Fruit fly (Drosophila melanogaster) whole organism, embryonic: ENCODE measurements around the gene Lmpt.
A peak's percentile ranks its signal among the peaks of the same experiment; 100 is the strongest.

Experiments
- Atf-2 ChIP-seq: fragments of 200-800 bp; sonication (Bioruptor generic); optimal IDR thresholded peaks from 2 replicates; lab custom pipeline; 2016; ENCODE audit warnings: missing biosample characterization, missing genetic modification characterization
- Bdp1 ChIP-seq: fragments of 200-800 bp; sonication (Bioruptor generic); optimal IDR thresholded peaks from 3 replicates; lab custom pipeline; 2016; ENCODE audit warnings: missing biosample characterization, missing genetic modification characterization
- CG12744 ChIP-seq: fragments of 200-800 bp; sonication (Bioruptor generic); optimal IDR thresholded peaks from 2 replicates; lab custom pipeline; 2016; ENCODE audit warnings: missing biosample characterization, missing genetic modification characterization
- CG15011 ChIP-seq: fragments of 200-800 bp; sonication (Bioruptor generic); optimal IDR thresholded peaks from 3 replicates; lab custom pipeline; 2018; ENCODE audit warnings: missing biosample characterization, mild to moderate bottlenecking, missing genetic modification characterization
- CG17359 ChIP-seq: fragments of 200-800 bp; sonication (Bioruptor generic); optimal IDR thresholded peaks from 3 replicates; lab custom pipeline; 2018; ENCODE audit warnings: missing biosample characterization, mild to moderate bottlenecking, missing genetic modification characterization, moderate library complexity
- CG17612 ChIP-seq: fragments of 200-800 bp; sonication (Bioruptor generic); IDR thresholded peaks from 2 replicates; pipeline ENCODE4 v1.3.6; 2022; ENCODE audit warnings: missing biosample characterization, missing genetic modification characterization
- CG2875 ChIP-seq: fragments of 200-800 bp; sonication (Bioruptor generic); optimal IDR thresholded peaks from 2 replicates; lab custom pipeline; 2017; ENCODE audit warnings: missing biosample characterization, mild to moderate bottlenecking, missing genetic modification characterization, missing genetic modification reagents
- CG32767 ChIP-seq: fragments of 200-800 bp; sonication (Bioruptor generic); IDR thresholded peaks from 2 replicates; pipeline ENCODE4 v1.3.6; 2022; ENCODE audit warnings: missing biosample characterization, missing genetic modification characterization
- CG3995 ChIP-seq: fragments of 200-800 bp; sonication (Bioruptor generic); optimal IDR thresholded peaks from 3 replicates; lab custom pipeline; 2016; ENCODE audit warnings: missing biosample characterization, missing genetic modification characterization
- CG4360 ChIP-seq: fragments of 200-800 bp; sonication (Bioruptor generic); IDR thresholded peaks from 2 replicates; pipeline ENCODE4 v1.3.6; 2022; ENCODE audit warnings: missing biosample characterization, missing genetic modification characterization
- CG4854 ChIP-seq: fragments of 200-800 bp; sonication (Bioruptor generic); optimal IDR thresholded peaks from 2 replicates; lab custom pipeline; 2016; ENCODE audit warnings: missing biosample characterization, missing genetic modification characterization, inconsistent platforms
- CG6689 ChIP-seq: fragments of 200-800 bp; sonication (Bioruptor generic); IDR thresholded peaks from 2 replicates; pipeline ENCODE4 v1.3.6; 2022; ENCODE audit warnings: missing biosample characterization, missing genetic modification characterization
- CkIIα-i1 ChIP-seq: fragments of 200-800 bp; sonication (Bioruptor generic); IDR thresholded peaks from 2 replicates; pipeline ENCODE4 v1.3.6; 2022; ENCODE audit warnings: missing biosample characterization, missing genetic modification characterization
- Gsc ChIP-seq: fragments of 200-800 bp; sonication (Bioruptor generic); IDR thresholded peaks from 2 replicates; pipeline ENCODE4 v1.3.6; 2022; ENCODE audit warnings: missing biosample characterization, missing genetic modification characterization
- Hey ChIP-seq: fragments of 200-800 bp; sonication (Bioruptor generic); optimal IDR thresholded peaks from 3 replicates; lab custom pipeline; 2018; ENCODE audit warnings: missing biosample characterization, mild to moderate bottlenecking, missing genetic modification characterization
- HmgZ ChIP-seq: fragments of 200-800 bp; sonication (Bioruptor generic); optimal IDR thresholded peaks from 2 replicates; lab custom pipeline; 2018; ENCODE audit warnings: missing biosample characterization, mild to moderate bottlenecking, missing genetic modification characterization
- Hmr ChIP-seq: fragments of 200-800 bp; sonication (Bioruptor generic); optimal IDR thresholded peaks from 3 replicates; lab custom pipeline; 2017; ENCODE audit warnings: mild to moderate bottlenecking, missing biosample characterization, missing genetic modification reagents, missing genetic modification characterization
- Hr51 ChIP-seq, 2 experiments: fragments of 200-800 bp; sonication (Bioruptor generic); optimal IDR thresholded peaks; 2 replicates in 1 of 2; 3 replicates in 1 of 2; lab custom pipeline; 2016 to 2018; ENCODE audit warnings: missing biosample characterization in 2 of 2, missing genetic modification characterization in 2 of 2, mild to moderate bottlenecking in 1 of 2, moderate library complexity in 1 of 2
- Kr ChIP-seq: fragments of 200-800 bp; sonication (Bioruptor generic); optimal IDR thresholded peaks from 2 replicates; lab custom pipeline; 2017; ENCODE audit warnings: missing biosample characterization, mild to moderate bottlenecking, missing genetic modification characterization
- MESR4 ChIP-seq: fragments of 200-800 bp; sonication (Bioruptor generic); optimal IDR thresholded peaks from 2 replicates; lab custom pipeline; 2018; ENCODE audit warnings: missing biosample characterization, mild to moderate bottlenecking, missing genetic modification characterization, moderate library complexity
- Meics ChIP-seq: fragments of 200-800 bp; sonication (Bioruptor generic); optimal IDR thresholded peaks from 2 replicates; lab custom pipeline; 2017; ENCODE audit warnings: missing biosample characterization, mild to moderate bottlenecking, missing genetic modification characterization
- Mes4 ChIP-seq: fragments of 200-800 bp; sonication (Bioruptor generic); optimal IDR thresholded peaks from 2 replicates; lab custom pipeline; 2016; ENCODE audit warnings: missing biosample characterization, missing genetic modification characterization
- Myb ChIP-seq: fragments of 200-800 bp; sonication (Bioruptor generic); optimal IDR thresholded peaks from 2 replicates; lab custom pipeline; 2016; ENCODE audit warnings: missing biosample characterization, missing genetic modification characterization
- NC2β ChIP-seq: fragments of 200-800 bp; sonication (Bioruptor generic); optimal IDR thresholded peaks from 2 replicates; lab custom pipeline; 2016; ENCODE audit warnings: missing biosample characterization, missing genetic modification characterization
- Pdp1 ChIP-seq, 2 experiments: fragments of 200-800 bp; sonication (Bioruptor generic); optimal IDR thresholded peaks; 3 replicates each; lab custom pipeline; 2016; ENCODE audit warnings: missing biosample characterization in 2 of 2, missing genetic modification characterization in 2 of 2, mild to moderate bottlenecking in 1 of 2, moderate library complexity in 1 of 2
- Sox102F ChIP-seq: fragments of 200-800 bp; sonication (Bioruptor generic); optimal IDR thresholded peaks from 2 replicates; lab custom pipeline; 2018; ENCODE audit warnings: missing biosample characterization, mild to moderate bottlenecking, missing genetic modification characterization, moderate library complexity
- TFAM ChIP-seq: fragments of 200-800 bp; sonication (Bioruptor generic); optimal IDR thresholded peaks from 2 replicates; lab custom pipeline; 2017; ENCODE audit warnings: missing biosample characterization, missing genetic modification characterization, inconsistent platforms
- Xbp1 ChIP-seq: fragments of 200-800 bp; sonication (Bioruptor generic); optimal IDR thresholded peaks from 3 replicates; lab custom pipeline; 2016; ENCODE audit warnings: missing biosample characterization, mild to moderate bottlenecking, missing genetic modification characterization
- ab ChIP-seq: fragments of 200-800 bp; sonication (Bioruptor generic); optimal IDR thresholded peaks from 2 replicates; lab custom pipeline; 2016; ENCODE audit warnings: missing biosample characterization, missing genetic modification characterization
- bsh ChIP-seq, 2 experiments: fragments of 200-800 bp; sonication (Bioruptor generic); optimal IDR thresholded peaks; 2 replicates each; lab custom pipeline; 2017 to 2018; ENCODE audit warnings: mild to moderate bottlenecking in 2 of 2, missing biosample characterization in 2 of 2, missing genetic modification characterization in 2 of 2, moderate library complexity in 1 of 2
- chn ChIP-seq: fragments of 200-800 bp; sonication (Bioruptor generic); optimal IDR thresholded peaks from 2 replicates; lab custom pipeline; 2016; ENCODE audit warnings: missing biosample characterization, missing genetic modification characterization
- cwo ChIP-seq: fragments of 200-800 bp; sonication (Bioruptor generic); optimal IDR thresholded peaks from 3 replicates; lab custom pipeline; 2017; ENCODE audit warnings: missing biosample characterization, missing genetic modification characterization, mild to moderate bottlenecking, moderate library complexity, missing genetic modification reagents
- dm ChIP-seq: fragments of 200-800 bp; sonication (Bioruptor generic); optimal IDR thresholded peaks from 3 replicates; lab custom pipeline; 2016; ENCODE audit warnings: missing biosample characterization, missing genetic modification characterization
- eyg ChIP-seq: fragments of 200-800 bp; sonication (Bioruptor generic); optimal IDR thresholded peaks from 3 replicates; lab custom pipeline; 2016; ENCODE audit warnings: missing biosample characterization, missing genetic modification characterization
- fru ChIP-seq: fragments of >200 bp; optimal IDR thresholded peaks from 2 replicates; lab custom pipeline; 2017
- gcm ChIP-seq: fragments of 200-800 bp; sonication (Bioruptor generic); optimal IDR thresholded peaks from 2 replicates; lab custom pipeline; 2019; ENCODE audit warnings: missing biosample characterization, mild to moderate bottlenecking, missing genetic modification characterization, moderate library complexity
- inv ChIP-seq: fragments of 200-800 bp; sonication (Bioruptor generic); IDR thresholded peaks from 2 replicates; pipeline ENCODE4 v1.3.6; 2022; ENCODE audit warnings: missing biosample characterization, missing genetic modification characterization; ENCODE audit not compliant: partially characterized antibody
- kah ChIP-seq: fragments of 200-800 bp; sonication (Bioruptor generic); optimal IDR thresholded peaks from 2 replicates; lab custom pipeline; 2018; ENCODE audit warnings: missing biosample characterization, mild to moderate bottlenecking, missing genetic modification characterization
- lbe ChIP-seq: fragments of 200-800 bp; sonication (Bioruptor generic); optimal IDR thresholded peaks from 2 replicates; lab custom pipeline; 2016; ENCODE audit warnings: missing biosample characterization, mild to moderate bottlenecking, missing genetic modification characterization
- lola ChIP-seq, 3 experiments: fragments of >200 bp in 2 of 3; fragments of 200-800 bp in 1 of 3; sonication (Bioruptor generic) in 1 of 3; optimal IDR thresholded peaks; 2 replicates each; lab custom pipeline; 2017 to 2019; ENCODE audit warnings: missing biosample characterization in 3 of 3, missing genetic modification characterization in 3 of 3, mild to moderate bottlenecking in 1 of 3, moderate library complexity in 1 of 3
- lov ChIP-seq, 2 experiments: fragments of 200-800 bp in 1 of 2; fragments of >200 bp in 1 of 2; sonication (Bioruptor generic) in 1 of 2; IDR thresholded peaks in 1 of 2; optimal IDR thresholded peaks in 1 of 2; 2 replicates in 1 of 2; 3 replicates in 1 of 2; pipeline versions ENCODE4 v1.3.6 to Lab custom; 2017 to 2022; ENCODE audit warnings: missing biosample characterization in 1 of 2, missing genetic modification characterization in 1 of 2
- nom ChIP-seq: fragments of 200-800 bp; sonication (Bioruptor generic); optimal IDR thresholded peaks from 2 replicates; lab custom pipeline; 2017; ENCODE audit warnings: missing biosample characterization, missing genetic modification characterization, mild to moderate bottlenecking, moderate library complexity, missing genetic modification reagents
- pho ChIP-seq: fragments of 200-800 bp; sonication (Bioruptor generic); optimal IDR thresholded peaks from 2 replicates; lab custom pipeline; 2016; ENCODE audit warnings: missing biosample characterization, missing genetic modification characterization
- prd ChIP-seq, 3 experiments: fragments of >200 bp in 2 of 3; fragments of 200-800 bp in 1 of 3; sonication (Bioruptor generic) in 1 of 3; optimal IDR thresholded peaks in 2 of 3; IDR thresholded peaks in 1 of 3; 2 replicates in 2 of 3; 3 replicates in 1 of 3; pipeline versions ENCODE4 v1.3.6 to Lab custom; 2017 to 2022; ENCODE audit warnings: missing biosample characterization in 1 of 3, missing genetic modification characterization in 1 of 3
- pros ChIP-seq: fragments of 200-800 bp; sonication (Bioruptor generic); optimal IDR thresholded peaks from 3 replicates; lab custom pipeline; 2019; ENCODE audit warnings: missing biosample characterization, mild to moderate bottlenecking, missing genetic modification characterization, moderate library complexity
- sna ChIP-seq: fragments of 200-800 bp; sonication (Bioruptor generic); IDR thresholded peaks from 2 replicates; pipeline ENCODE4 v1.3.6; 2022; ENCODE audit warnings: missing biosample characterization, missing genetic modification characterization; ENCODE audit not compliant: partially characterized antibody
- sqz ChIP-seq: fragments of 200-800 bp; sonication (Bioruptor generic); optimal IDR thresholded peaks from 3 replicates; lab custom pipeline; 2018; ENCODE audit warnings: missing biosample characterization, mild to moderate bottlenecking, missing genetic modification characterization

Gene Lmpt

DNA sequence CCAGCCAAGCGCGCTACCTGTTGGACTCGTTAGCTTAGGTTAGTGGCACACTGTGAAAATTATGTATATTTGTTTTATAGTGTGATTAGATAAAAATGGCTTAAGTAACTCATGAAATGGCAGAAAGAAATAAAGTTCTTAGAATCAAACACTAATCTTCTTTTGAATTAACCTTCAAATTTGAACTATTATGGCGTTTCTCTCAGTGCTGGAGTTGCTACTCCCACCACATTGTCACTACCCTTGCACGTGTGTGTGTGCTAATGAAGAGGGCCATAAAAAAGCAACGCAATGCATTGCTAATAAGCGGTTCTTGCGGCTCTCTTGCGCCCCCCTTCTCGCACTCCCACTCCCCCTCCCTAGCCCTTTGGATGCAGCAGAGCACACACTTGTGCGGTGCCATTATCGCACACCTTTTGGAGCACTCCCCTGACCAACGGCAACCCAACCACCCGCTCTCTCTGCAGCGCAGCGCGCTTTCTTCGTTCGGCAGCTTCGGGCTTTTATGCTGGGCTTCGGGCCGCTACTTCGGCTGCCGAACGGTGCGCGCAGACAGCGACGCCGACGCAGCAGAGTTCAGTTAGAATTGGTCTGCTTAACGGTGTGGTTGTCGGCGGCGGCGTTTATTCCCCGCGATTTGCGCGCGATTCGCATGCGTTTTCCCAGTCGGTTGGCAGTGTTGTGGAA is 25.7 kb downstream of the Lmpt start (continued):
- peak; percentile 81 for TF ChIP-seq cwo
- TF ChIP-seq NC2β (GFP tag; lab: Kevin White, UChicago) = peak; percentile 89
- no peak for TF ChIP-seq inv (GFP tag; lab: Robert Waterston, UW)
- TF ChIP-seq pho (GFP tag; lab: Kevin White, UChicago) = peak; percentile 64
- TF ChIP-seq HmgZ = peak; percentile 62
- peak; percentile 66 for TF ChIP-seq TFAM (GFP tag; lab: Kevin White, UChicago)
- peak; percentile 23 for TF ChIP-seq MESR4 (GFP tag; lab: Kevin White, UChicago)
- peak; percentile 74 for TF ChIP-seq kah (GFP tag; lab: Kevin White, UChicago)
- peak; percentile 70; the same call in 1 of the 2 replicates for TF ChIP-seq CkIIα-i1 (GFP tag; lab: Robert Waterston, UW)
- peak; percentile 54 for TF ChIP-seq Hey (tag; lab: Kevin White, UChicago)
- TF ChIP-seq Atf-2 (GFP tag; lab: Kevin White, UChicago) = peak; percentile 88
- peak; percentile 68 for TF ChIP-seq CG4854
- TF ChIP-seq CG3995 (GFP tag; lab: Kevin White, UChicago) = no peak
- TF ChIP-seq Meics (GFP tag; lab: Kevin White, UChicago) = peak; percentile 73
- TF ChIP-seq ab = peak; percentile 34
- peak; percentile 66 for TF ChIP-seq Hmr
- TF ChIP-seq chn (GFP tag; lab: Kevin White, UChicago) = peak; percentile 82
- peak; percentile 88 for TF ChIP-seq gcm
- TF ChIP-seq Hr51 (GFP tag; optimal IDR thresholded peaks at IDR 0.05; lab: Kevin White, UChicago) = peak; percentile 72 to 91
- peak; percentile 89 for TF ChIP-seq eyg (GFP tag; lab: Kevin White, UChicago)
- no peak for TF ChIP-seq sna (GFP tag; lab: Robert Waterston, UW)
- TF ChIP-seq CG17359 (tag; lab: Kevin White, UChicago) = peak; percentile 93
- TF ChIP-seq CG15011 (GFP tag; lab: Kevin White, UChicago) = peak; percentile 76
- TF ChIP-seq dm (GFP tag; lab: Kevin White, UChicago) = peak; percentile 84
- TF ChIP-seq CG2875 = peak; percentile 91
- TF ChIP-seq Sox102F (GFP tag; lab: Kevin White, UChicago) = peak; percentile 95
- peak; percentile 84 for TF ChIP-seq Gsc (GFP tag; lab: Robert Waterston, UW)
- peak; percentile 92 for TF ChIP-seq pros
- TF ChIP-seq sqz (GFP tag; lab: Kevin White, UChicago) = peak; percentile 84
- TF ChIP-seq Kr = no peak
- peak; percentile 43 for TF ChIP-seq CG17612 (GFP tag; lab: Robert Waterston, UW)
- peak; percentile 89 for TF ChIP-seq Mes4 (GFP tag; lab: Kevin White, UChicago)
- TF ChIP-seq fru = no peak
- no peak for TF ChIP-seq prd (optimal IDR thresholded peaks at IDR 0.05; lab: Kevin White, UChicago)
- peak; percentile 93 for TF ChIP-seq prd (GFP tag; IDR thresholded peaks at IDR 0.05; lab: Robert Waterston, UW)
- peak; percentile 54 for TF ChIP-seq CG12744
- TF ChIP-seq lbe = no peak
- peak; percentile 92 for TF ChIP-seq CG6689 (GFP tag; lab: Robert Waterston, UW)
- peak; percentile 56 for TF ChIP-seq Myb
- peak; percentile 59 to 97 for TF ChIP-seq bsh (GFP tag; optimal IDR thresholded peaks at IDR 0.05; lab: Kevin White, UChicago)
- peak; percentile 87 for TF ChIP-seq CG32767 (GFP tag; lab: Robert Waterston, UW)
- peak; percentile 86 to 90 for TF ChIP-seq Pdp1 (GFP tag; optimal IDR thresholded peaks at IDR 0.05; lab: Kevin White, UChicago)
- TF ChIP-seq lola (GFP tag; optimal IDR thresholded peaks at IDR 0.05; lab: Kevin White, UChicago) = peak in 1 of 3 experiments; percentile 89
- no peak for TF ChIP-seq nom (GFP tag; lab: Kevin White, UChicago)
- TF ChIP-seq CG4360 (GFP tag; lab: Robert Waterston, UW) = peak; percentile 77
- peak; percentile 70 for TF ChIP-seq Bdp1 (GFP tag; lab: Kevin White, UChicago)
- TF ChIP-seq lov (optimal IDR thresholded peaks at IDR 0.05; lab: Kevin White, UChicago) = no peak
- peak; percentile 90 for TF ChIP-seq lov (GFP tag; IDR thresholded peaks at IDR 0.05; lab: Robert Waterston, UW)
- TF ChIP-seq Xbp1 = peak; percentile 93
